Worm (Caenorhabditis elegans) whole organism, L1 larva: ENCODE measurements around the gene F45D11.11.
A peak's percentile ranks its signal among the peaks of the same experiment; 100 is the strongest.
"Not testable (repeated sequence)": the region's sequence is repeated elsewhere in the genome, so short reads cannot be mapped to it uniquely, and the experiment has no call there.

ENCODE experiments used
- C04F5.9 ChIP-seq: sonication (generic microtip); optimal IDR thresholded peaks from 2 replicates; lab custom pipeline; 2016; ENCODE audit warnings: missing genetic modification characterization, missing compliant biosample characterization
- C16A3.4 ChIP-seq: fragments of 150-350 bp; optimal IDR thresholded peaks from 2 replicates; lab custom pipeline; 2014; ENCODE audit warnings: missing biosample characterization, missing genetic modification characterization
- C34B4.2 ChIP-seq: sonication (generic microtip); optimal IDR thresholded peaks from 2 replicates; lab custom pipeline; 2017; ENCODE audit warnings: mild to moderate bottlenecking, missing genetic modification characterization, missing compliant biosample characterization
- aly-2 ChIP-seq: fragments of 150-350 bp; optimal IDR thresholded peaks from 2 replicates; lab custom pipeline; 2014; ENCODE audit warnings: missing biosample characterization, missing genetic modification characterization
- blmp-1 ChIP-seq: fragments of 150-350 bp; optimal IDR thresholded peaks from 2 replicates; lab custom pipeline; 2014; ENCODE audit warnings: missing biosample characterization, missing genetic modification characterization
- ceh-82 ChIP-seq, 3 experiments: fragments of 150-350 bp in 1 of 3; sonication (generic microtip) in 2 of 3; optimal IDR thresholded peaks; 2 replicates each; lab custom pipeline; 2014 to 2017; ENCODE audit warnings: missing biosample characterization in 3 of 3, missing genetic modification characterization in 3 of 3
- ces-1 ChIP-seq: fragments of 150-350 bp; optimal IDR thresholded peaks from 2 replicates; lab custom pipeline; 2014; ENCODE audit warnings: missing biosample characterization, missing genetic modification reagents, missing genetic modification characterization
- dpl-1 ChIP-seq, 3 experiments: fragments of 150-350 bp in 2 of 3; sonication (generic microtip) in 1 of 3; optimal IDR thresholded peaks; 2 replicates each; lab custom pipeline; 2014 to 2017; ENCODE audit warnings: missing biosample characterization in 3 of 3, missing genetic modification characterization in 3 of 3, missing genetic modification reagents in 3 of 3
- efl-3 ChIP-seq: fragments of 200-800 bp; sonication (Bioruptor generic); optimal IDR thresholded peaks from 2 replicates; lab custom pipeline; 2018; ENCODE audit warnings: mild to moderate bottlenecking, missing genetic modification characterization, missing compliant biosample characterization
- egl-27 ChIP-seq, 2 experiments: fragments of 150-350 bp in 1 of 2; sonication (generic microtip); optimal IDR thresholded peaks; 3 replicates each; lab custom pipeline; 2017 to 2018; ENCODE audit warnings: missing biosample characterization in 2 of 2, missing genetic modification characterization in 2 of 2, missing genetic modification reagents in 2 of 2
- elt-2 ChIP-seq: sonication (generic microtip); optimal IDR thresholded peaks from 2 replicates; lab custom pipeline; 2016; ENCODE audit warnings: missing genetic modification characterization, mild to moderate bottlenecking, inconsistent platforms, missing compliant biosample characterization, missing genetic modification reagents
- fkh-10 ChIP-seq: sonication (generic microtip); optimal IDR thresholded peaks from 2 replicates; lab custom pipeline; 2017; ENCODE audit warnings: missing biosample characterization, missing genetic modification reagents, missing genetic modification characterization
- fkh-4 ChIP-seq: sonication (generic microtip); optimal IDR thresholded peaks from 2 replicates; lab custom pipeline; 2016; ENCODE audit warnings: missing compliant biosample characterization, missing genetic modification characterization, borderline replicate concordance
- fos-1 ChIP-seq: fragments of 150-350 bp; optimal IDR thresholded peaks from 2 replicates; lab custom pipeline; 2014; ENCODE audit warnings: missing biosample characterization, missing genetic modification characterization
- hlh-17 ChIP-seq: fragments of 200-800 bp; sonication (Bioruptor generic); optimal IDR thresholded peaks from 2 replicates; lab custom pipeline; 2018; ENCODE audit warnings: missing genetic modification characterization, mild to moderate bottlenecking, missing compliant biosample characterization, moderate library complexity, borderline replicate concordance
- isw-1 ChIP-seq: fragments of 200-800 bp; sonication (Bioruptor generic); IDR thresholded peaks from 2 replicates; pipeline ENCODE4 v1.3.6; 2022; ENCODE audit warnings: missing genetic modification characterization, missing compliant biosample characterization
- lin-35 ChIP-seq, 2 experiments: fragments of 150-350 bp; optimal IDR thresholded peaks; 2 replicates each; lab custom pipeline; 2014; ENCODE audit warnings: missing biosample characterization in 2 of 2, missing genetic modification characterization in 2 of 2, missing genetic modification reagents in 2 of 2
- lir-3 ChIP-seq: sonication (generic microtip); optimal IDR thresholded peaks from 2 replicates; lab custom pipeline; 2016; ENCODE audit warnings: mild to moderate bottlenecking, missing genetic modification characterization, moderate library complexity, missing compliant biosample characterization; ENCODE audit not compliant: poor library complexity
- lsy-2 ChIP-seq, 2 experiments: fragments of 150-350 bp; optimal IDR thresholded peaks; 2 replicates each; lab custom pipeline; 2014; ENCODE audit warnings: missing biosample characterization in 2 of 2, missing genetic modification characterization in 2 of 2
- mep-1 ChIP-seq: fragments of 150-350 bp; optimal IDR thresholded peaks from 2 replicates; lab custom pipeline; 2014; ENCODE audit warnings: missing biosample characterization, missing genetic modification characterization
- nhr-12 ChIP-seq: sonication (generic microtip); optimal IDR thresholded peaks from 2 replicates; lab custom pipeline; 2017; ENCODE audit warnings: missing biosample characterization, missing genetic modification characterization
- nhr-20 ChIP-seq: sonication (generic microtip); optimal IDR thresholded peaks from 2 replicates; lab custom pipeline; 2016; ENCODE audit warnings: mild to moderate bottlenecking, missing genetic modification characterization, missing compliant biosample characterization
- nhr-237 ChIP-seq: fragments of 150-350 bp; optimal IDR thresholded peaks from 2 replicates; lab custom pipeline; 2014; ENCODE audit warnings: missing biosample characterization, missing genetic modification characterization
- nhr-28 ChIP-seq: fragments of 150-350 bp; optimal IDR thresholded peaks from 2 replicates; lab custom pipeline; 2014; ENCODE audit warnings: missing biosample characterization, missing genetic modification characterization
- nhr-71 ChIP-seq: sonication (generic microtip); optimal IDR thresholded peaks from 2 replicates; lab custom pipeline; 2016; ENCODE audit warnings: mild to moderate bottlenecking, missing genetic modification characterization, moderate library complexity, missing compliant biosample characterization
- nhr-76 ChIP-seq: sonication (generic microtip); optimal IDR thresholded peaks from 2 replicates; lab custom pipeline; 2017; ENCODE audit warnings: missing biosample characterization, missing genetic modification characterization
- nhr-84 ChIP-seq: sonication (generic microtip); optimal IDR thresholded peaks from 2 replicates; lab custom pipeline; 2017; ENCODE audit warnings: missing biosample characterization, missing genetic modification characterization
- nhr-85 ChIP-seq: sonication (generic microtip); peaks from one replicate; lab custom pipeline; 2016; ENCODE audit warnings: missing genetic modification characterization, inconsistent platforms, missing compliant biosample characterization
- nhr-90 ChIP-seq: sonication (generic microtip); optimal IDR thresholded peaks from 2 replicates; lab custom pipeline; 2016; ENCODE audit warnings: mild to moderate bottlenecking, missing genetic modification characterization, missing compliant biosample characterization; ENCODE audit not compliant: poor library complexity
- pax-3 ChIP-seq: fragments of 200-800 bp; sonication (Bioruptor generic); optimal IDR thresholded peaks from 2 replicates; lab custom pipeline; 2018; ENCODE audit warnings: mild to moderate bottlenecking, missing genetic modification characterization, moderate library complexity, missing compliant biosample characterization
- pqm-1 ChIP-seq: sonication (generic microtip); optimal IDR thresholded peaks from 3 replicates; lab custom pipeline; 2017; ENCODE audit warnings: missing biosample characterization, missing genetic modification characterization
- rnt-1 ChIP-seq: sonication (generic microtip); optimal IDR thresholded peaks from 2 replicates; lab custom pipeline; 2016; ENCODE audit warnings: mild to moderate bottlenecking, missing genetic modification characterization, moderate library complexity, missing compliant biosample characterization
- snu-23 ChIP-seq: sonication (generic microtip); optimal IDR thresholded peaks from 2 replicates; lab custom pipeline; 2016; ENCODE audit warnings: missing genetic modification characterization, missing compliant biosample characterization
- sox-4 ChIP-seq: sonication (generic microtip); optimal IDR thresholded peaks from 2 replicates; lab custom pipeline; 2016; ENCODE audit warnings: missing genetic modification characterization, missing compliant biosample characterization
- unc-130 ChIP-seq: fragments of 150-350 bp; optimal IDR thresholded peaks from 2 replicates; lab custom pipeline; 2017; ENCODE audit warnings: missing biosample characterization, missing genetic modification characterization, inconsistent platforms
- unc-62 ChIP-seq: fragments of 150-350 bp; optimal IDR thresholded peaks from 2 replicates; lab custom pipeline; 2014; ENCODE audit warnings: missing biosample characterization, missing genetic modification reagents, missing genetic modification characterization
- unc-98 ChIP-seq: fragments of 200-800 bp; sonication (Bioruptor generic); IDR thresholded peaks from 2 replicates; pipeline ENCODE4 v1.3.6; 2022; ENCODE audit warnings: missing genetic modification characterization, missing compliant biosample characterization
- ztf-11 ChIP-seq, 2 experiments: sonication (generic microtip); optimal IDR thresholded peaks; 2 replicates each; lab custom pipeline; 2016 to 2017; ENCODE audit warnings: missing genetic modification characterization in 2 of 2, missing biosample characterization in 1 of 2, missing compliant biosample characterization in 1 of 2

The F45D11.11 gene

DNA sequence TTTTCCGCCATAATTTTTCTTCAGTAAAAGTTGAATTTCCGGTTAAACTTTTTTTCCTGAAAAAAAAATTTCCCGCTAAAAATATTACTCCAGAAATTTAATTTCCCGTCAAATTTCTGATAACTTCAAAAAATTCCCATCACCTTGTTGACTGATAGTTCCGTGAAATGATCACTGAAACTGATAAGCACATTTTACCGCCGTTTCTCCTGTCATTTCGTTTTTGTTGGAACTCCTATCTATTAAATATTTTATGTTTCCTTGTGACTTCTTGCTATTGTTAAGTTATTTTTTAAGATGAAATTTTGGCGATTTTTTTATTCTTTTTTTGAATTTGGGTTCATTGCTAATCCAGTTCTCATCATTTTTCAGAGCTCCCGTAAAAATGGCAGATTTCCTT lies 32.6 kb upstream of the F45D11.11 start, which contains the start of gene math-34:
Gene math-34 (plus strand): TSS at position 371 of the 400 bp plus-strand sequence.
- no peak for TF ChIP-seq unc-130 (tag; lab: Kevin White, UChicago)
- TF ChIP-seq pqm-1 (tag; lab: Kevin White, UChicago): no peak
- no peak for TF ChIP-seq isw-1
- TF ChIP-seq elt-2: peak; percentile 20
- no peak for TF ChIP-seq lin-35 (GFP tag; optimal IDR thresholded peaks at IDR 0.05; lab: Kevin White, UChicago)
- TF ChIP-seq nhr-71 (tag; lab: Kevin White, UChicago): no peak

ce11 chrII:1026670-1027069 lies 30.7 kb upstream of the F45D11.11 start, which contains the start of gene M01D1.12:
TSS of gene M01D1.12 (plus strand) at chrII:1026970.
- TF ChIP-seq nhr-85 (no peak), pax-3 (tag; lab: Kevin White, UChicago) (no peak), egl-27 (tag; optimal IDR thresholded peaks at IDR 0.05; lab: Kevin White, UChicago) (no peak), fos-1 (tag; lab: Kevin White, UChicago) (no peak)

DNA sequence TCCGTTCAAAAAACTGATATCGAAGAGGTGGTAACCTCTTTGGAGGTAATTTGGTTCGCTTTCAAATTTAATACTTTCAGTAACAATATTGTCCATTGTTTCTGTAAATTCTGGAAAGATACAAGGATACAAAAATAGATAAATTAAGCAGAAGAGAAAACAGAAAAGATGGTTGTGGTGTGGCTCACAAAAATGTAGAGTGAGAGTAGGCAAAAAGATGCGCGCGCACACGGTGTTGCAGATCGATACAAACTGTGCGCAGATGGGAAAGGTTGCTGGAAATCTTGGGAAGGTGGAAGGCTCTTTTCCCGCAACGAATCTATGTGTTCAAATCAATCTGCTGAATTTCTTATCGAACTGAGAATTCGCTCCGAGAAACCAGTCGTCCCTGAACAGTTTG lies 28.7 kb upstream of the F45D11.11 start, which contains the start of gene btb-11:
Gene btb-11 (minus strand): TSS at position 101 of the 400 bp plus-strand sequence.
- not testable (repeated sequence) for TF ChIP-seq isw-1; ceh-82 (tag; optimal IDR thresholded peaks at IDR 0.05; lab: Kevin White, UChicago); unc-130 (tag; lab: Kevin White, UChicago)

DNA sequence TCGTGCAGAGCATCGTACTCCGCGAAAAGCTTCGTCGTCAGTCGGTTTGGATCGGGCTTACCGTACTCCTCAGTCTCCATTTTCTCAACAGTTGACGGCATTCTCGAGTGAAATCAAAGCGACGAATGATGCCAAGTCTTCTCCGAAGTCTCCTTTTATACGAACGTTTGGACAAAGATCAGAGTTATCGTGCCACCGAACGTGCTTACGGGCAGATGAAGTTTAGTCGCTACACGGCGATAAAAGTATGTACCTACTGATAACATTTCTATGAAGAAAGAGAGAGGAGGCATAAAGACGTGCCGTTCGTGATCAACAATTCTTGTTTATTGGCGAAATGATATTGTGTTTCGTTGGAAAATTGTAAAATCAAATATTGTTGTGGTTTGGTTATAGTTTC lies 10.4 kb upstream of the F45D11.11 start, which contains the start of gene F45D11.14:
Gene F45D11.14 (minus strand): TSS at position 101 of the 400 bp plus-strand sequence.
- TF ChIP-seq lir-3, C16A3.4, mep-1 (tag; lab: Kevin White, UChicago): not testable (repeated sequence)
- TF ChIP-seq, all 84 proteins: peak for 0; not testable (repeated sequence) for 84

DNA sequence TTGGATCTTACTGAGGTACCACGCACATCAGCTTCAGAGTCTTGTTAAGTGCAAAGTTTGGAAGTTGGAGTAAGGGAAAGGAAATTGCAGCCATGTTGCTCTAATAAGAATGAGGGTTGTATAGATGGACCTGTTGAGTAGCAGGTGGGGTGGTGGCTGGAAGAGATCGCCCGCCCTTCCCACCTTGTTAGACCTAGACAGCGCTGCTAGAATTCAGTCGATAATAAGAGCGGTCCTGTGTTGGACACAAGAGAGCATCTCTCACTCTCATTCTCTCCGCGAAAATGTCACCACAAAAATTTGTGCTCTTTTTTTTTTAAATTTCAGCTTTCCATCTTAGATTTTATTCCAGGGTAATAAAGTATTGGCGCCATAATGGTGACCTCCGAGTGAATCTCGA lies 5.3 kb upstream of the F45D11.11 start, which contains the start of the genes fbxb-30 and F45D11.5:
Gene fbxb-30 (minus strand): TSS at position 101 of the 400 bp plus-strand sequence.
Gene F45D11.5 (plus strand): TSS at position 352 of the 400 bp plus-strand sequence.
- TF ChIP-seq C04F5.9 (no peak), unc-98 (GFP tag; lab: Robert Waterston, UW) (no peak), ces-1 (no peak), nhr-85 (no peak), lsy-2 (tag; optimal IDR thresholded peaks at IDR 0.05; lab: Kevin White, UChicago) (no peak), nhr-20 (no peak), fkh-4 (tag; lab: Kevin White, UChicago) (no peak), dpl-1 (GFP tag; optimal IDR thresholded peaks at IDR 0.05; lab: Kevin White, UChicago) (no peak)

DNA sequence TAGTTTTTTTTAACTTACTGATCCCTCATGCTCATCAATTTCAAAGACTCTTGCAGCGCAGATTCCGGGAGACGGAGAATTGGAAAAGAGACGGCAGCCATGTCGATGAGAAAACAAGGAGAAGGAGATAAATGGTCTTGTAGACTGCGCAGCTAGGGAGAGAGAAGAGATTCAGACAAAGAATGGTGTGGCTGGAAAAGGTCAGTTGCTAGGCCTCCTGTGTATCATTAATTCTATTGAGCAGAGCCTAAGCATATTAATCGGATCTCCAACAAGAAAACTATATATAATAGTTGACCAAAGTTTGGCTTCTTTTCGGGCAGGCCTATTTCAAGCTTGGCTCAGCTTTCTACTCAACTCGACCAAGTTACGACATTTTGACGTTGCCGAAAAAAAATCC lies 3.5 kb upstream of the F45D11.11 start, which contains the start of gene fbxb-29:
Gene fbxb-29 (minus strand): TSS at position 101 of the 400 bp plus-strand sequence.
- TF ChIP-seq aly-2 (tag; lab: Kevin White, UChicago) (no peak), nhr-237 (no peak), C34B4.2 (tag; lab: Kevin White, UChicago) (no peak)

DNA sequence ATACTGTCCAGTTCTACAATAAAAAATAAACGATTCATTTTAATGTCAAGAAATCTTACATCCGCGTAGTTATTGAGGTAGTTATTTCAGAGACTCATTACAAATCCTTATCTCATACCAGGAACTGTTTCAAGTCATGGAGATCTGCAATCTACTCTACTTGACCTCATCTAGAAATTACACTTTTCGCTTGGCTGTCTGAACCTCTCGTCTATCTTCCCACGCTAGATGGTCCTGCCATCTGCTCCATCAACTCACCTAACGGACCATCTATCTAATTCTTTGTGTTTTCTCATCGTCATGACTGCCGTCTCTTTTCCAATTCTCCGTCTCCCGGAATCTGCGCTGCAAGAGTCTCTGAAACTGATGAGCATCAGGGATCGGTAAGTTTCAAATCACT lies 1.8 kb downstream of the F45D11.11 start, which contains the start of gene F45D11.7:
Gene F45D11.7 (plus strand): TSS at position 301 of the 400 bp plus-strand sequence.
- not testable (repeated sequence) for TF ChIP-seq nhr-20; efl-3 (GFP tag; lab: Kevin White, UChicago); nhr-84 (tag; lab: Kevin White, UChicago)

- TF ChIP-seq nhr-90 (tag; lab: Kevin White, UChicago) (no peak), fkh-10 (no peak), nhr-76 (tag; lab: Kevin White, UChicago) (no peak), snu-23 (GFP tag; lab: Kevin White, UChicago) (no peak), lin-35 (GFP tag; optimal IDR thresholded peaks at IDR 0.05; lab: Kevin White, UChicago) (no peak), elt-2 (no peak), sox-4 (tag; lab: Kevin White, UChicago) (no peak), blmp-1 (no peak), ztf-11 (tag; optimal IDR thresholded peaks at IDR 0.05; lab: Kevin White, UChicago) (no peak), nhr-71 (tag; lab: Kevin White, UChicago) (no peak), hlh-17 (no peak), nhr-28 (tag; lab: Kevin White, UChicago) (no peak), unc-62 (GFP tag; lab: Kevin White, UChicago) (no peak), rnt-1 (tag; lab: Kevin White, UChicago) (no peak), nhr-12 (tag; lab: Kevin White, UChicago) (no peak)
Measured at ce11 chrII:991300-991699, 4.7 kb downstream of the F45D11.11 start, which contains the start of gene fbxc-42. TSS of gene fbxc-42 (plus strand) at chrII:991600.
